Fruit fly (Drosophila melanogaster) whole organism, embryonic: ENCODE measurements around the gene CG6511.

Experiments
- Antp ChIP-seq: fragments of 200-800 bp; sonication (Bioruptor generic); optimal IDR thresholded peaks from 3 replicates; lab custom pipeline; 2016; ENCODE audit warnings: missing biosample characterization, missing genetic modification characterization
- Atf6 ChIP-seq: fragments of 200-800 bp; sonication (Bioruptor generic); IDR thresholded peaks from 2 replicates; pipeline ENCODE4 v1.3.6; 2022; ENCODE audit warnings: missing biosample characterization, missing genetic modification characterization
- CG1024 ChIP-seq: fragments of 200-800 bp; sonication (Bioruptor generic); IDR thresholded peaks from 2 replicates; pipeline ENCODE4 v1.3.6; 2022; ENCODE audit warnings: missing biosample characterization, missing genetic modification characterization
- CG10267 ChIP-seq: fragments of 200-800 bp; sonication (Bioruptor generic); optimal IDR thresholded peaks from 2 replicates; lab custom pipeline; 2018; ENCODE audit warnings: missing biosample characterization, mild to moderate bottlenecking, missing genetic modification characterization, moderate library complexity
- CG10979 ChIP-seq: fragments of 200-800 bp; sonication (Bioruptor generic); optimal IDR thresholded peaks from 2 replicates; lab custom pipeline; 2018; ENCODE audit warnings: missing biosample characterization, mild to moderate bottlenecking, missing genetic modification characterization, moderate library complexity
- CG12219 ChIP-seq: fragments of 200-800 bp; sonication (Bioruptor generic); optimal IDR thresholded peaks from 3 replicates; lab custom pipeline; 2018; ENCODE audit warnings: missing biosample characterization, mild to moderate bottlenecking, missing genetic modification characterization
- CG15514 ChIP-seq: fragments of 200-800 bp; sonication (Bioruptor generic); optimal IDR thresholded peaks from 3 replicates; lab custom pipeline; 2017; ENCODE audit warnings: missing biosample characterization, missing genetic modification characterization, mild to moderate bottlenecking, moderate library complexity, missing genetic modification reagents
- CG1647 ChIP-seq: fragments of 200-800 bp; sonication (Bioruptor generic); optimal IDR thresholded peaks from 3 replicates; lab custom pipeline; 2016; ENCODE audit warnings: missing biosample characterization, missing genetic modification characterization
- CG17359 ChIP-seq: fragments of 200-800 bp; sonication (Bioruptor generic); optimal IDR thresholded peaks from 3 replicates; lab custom pipeline; 2018; ENCODE audit warnings: missing biosample characterization, mild to moderate bottlenecking, missing genetic modification characterization, moderate library complexity
- CG18764 ChIP-seq: fragments of 200-800 bp; sonication (Bioruptor generic); optimal IDR thresholded peaks from 3 replicates; lab custom pipeline; 2016; ENCODE audit warnings: missing biosample characterization, missing genetic modification characterization
- CG30020 ChIP-seq: fragments of 200-800 bp; optimal IDR thresholded peaks from 2 replicates; lab custom pipeline; 2019; ENCODE audit warnings: missing biosample characterization, mild to moderate bottlenecking, missing genetic modification characterization, moderate library complexity
- CG32767 ChIP-seq: fragments of 200-800 bp; sonication (Bioruptor generic); IDR thresholded peaks from 2 replicates; pipeline ENCODE4 v1.3.6; 2022; ENCODE audit warnings: missing biosample characterization, missing genetic modification characterization
- CG34376 ChIP-seq: fragments of 200-800 bp; sonication (Bioruptor generic); optimal IDR thresholded peaks from 2 replicates; lab custom pipeline; 2018; ENCODE audit warnings: missing biosample characterization, mild to moderate bottlenecking, missing genetic modification characterization
- CG4730 ChIP-seq: fragments of 200-800 bp; sonication (Bioruptor generic); IDR thresholded peaks from 2 replicates; pipeline ENCODE4 v1.3.6; 2022; ENCODE audit warnings: missing biosample characterization, missing genetic modification characterization
- CG5245 ChIP-seq: fragments of 200-800 bp; sonication (Bioruptor generic); optimal IDR thresholded peaks from 3 replicates; lab custom pipeline; 2016; ENCODE audit warnings: missing biosample characterization, missing genetic modification characterization
- CG6272 ChIP-seq: fragments of 200-800 bp; sonication (Bioruptor generic); IDR thresholded peaks from 2 replicates; pipeline ENCODE4 v1.3.6; 2022; ENCODE audit warnings: missing biosample characterization, missing genetic modification characterization
- CG6683 ChIP-seq: fragments of 200-800 bp; sonication (Bioruptor generic); optimal IDR thresholded peaks from 2 replicates; lab custom pipeline; 2017; ENCODE audit warnings: missing biosample characterization, mild to moderate bottlenecking, missing genetic modification characterization, missing genetic modification reagents
- CG7745 ChIP-seq: fragments of 200-800 bp; sonication (Bioruptor generic); optimal IDR thresholded peaks from 2 replicates; lab custom pipeline; 2018; ENCODE audit warnings: missing biosample characterization, mild to moderate bottlenecking, missing genetic modification characterization, moderate library complexity
- CG7987 ChIP-seq: fragments of 200-800 bp; sonication (Bioruptor generic); optimal IDR thresholded peaks from 2 replicates; lab custom pipeline; 2018; ENCODE audit warnings: missing biosample characterization, mild to moderate bottlenecking, missing genetic modification characterization, moderate library complexity
- CG8478 ChIP-seq: fragments of >200 bp; optimal IDR thresholded peaks from 2 replicates; lab custom pipeline; 2018
- CrebB ChIP-seq: fragments of 200-800 bp; sonication (Bioruptor generic); optimal IDR thresholded peaks from 3 replicates; lab custom pipeline; 2018; ENCODE audit warnings: missing biosample characterization, mild to moderate bottlenecking, missing genetic modification characterization
- E2f2 ChIP-seq: fragments of 200-800 bp; sonication (Bioruptor generic); IDR thresholded peaks from 2 replicates; pipeline ENCODE4 v1.3.6; 2022; ENCODE audit warnings: missing biosample characterization, missing genetic modification characterization
- Eip74EF ChIP-seq, 2 experiments: fragments of 200-800 bp in 1 of 2; fragments of >200 bp in 1 of 2; sonication (Bioruptor generic) in 1 of 2; optimal IDR thresholded peaks; 2 replicates each; lab custom pipeline; 2017 to 2019; ENCODE audit warnings: missing biosample characterization in 2 of 2, missing genetic modification characterization in 2 of 2, mild to moderate bottlenecking in 1 of 2, moderate library complexity in 1 of 2
- Fer3 ChIP-seq: fragments of 200-800 bp; sonication (Bioruptor generic); optimal IDR thresholded peaks from 2 replicates; lab custom pipeline; 2018; ENCODE audit warnings: missing biosample characterization, mild to moderate bottlenecking, missing genetic modification characterization, moderate library complexity
- Gsc ChIP-seq: fragments of 200-800 bp; sonication (Bioruptor generic); IDR thresholded peaks from 2 replicates; pipeline ENCODE4 v1.3.6; 2022; ENCODE audit warnings: missing biosample characterization, missing genetic modification characterization
- Gug ChIP-seq: fragments of 200-800 bp; sonication (Bioruptor generic); IDR thresholded peaks from 4 replicates; pipeline ENCODE4 v1.3.6; 2022; ENCODE audit warnings: missing biosample characterization, missing genetic modification characterization
- H15 ChIP-seq: fragments of 200-800 bp; sonication (Bioruptor generic); IDR thresholded peaks from 3 replicates; pipeline ENCODE4 v1.3.6; 2022; ENCODE audit warnings: missing biosample characterization, missing genetic modification characterization
- HLH3B ChIP-seq: fragments of 200-800 bp; sonication (Bioruptor generic); IDR thresholded peaks from 2 replicates; pipeline ENCODE4 v1.3.6; 2022; ENCODE audit warnings: missing biosample characterization, missing genetic modification characterization
- MTF-1 ChIP-seq: fragments of 200-800 bp; sonication (Bioruptor generic); optimal IDR thresholded peaks from 2 replicates; lab custom pipeline; 2018; ENCODE audit warnings: missing biosample characterization, mild to moderate bottlenecking, missing genetic modification characterization, borderline replicate concordance
- Meics ChIP-seq: fragments of 200-800 bp; sonication (Bioruptor generic); optimal IDR thresholded peaks from 2 replicates; lab custom pipeline; 2017; ENCODE audit warnings: missing biosample characterization, mild to moderate bottlenecking, missing genetic modification characterization
- NC2β ChIP-seq: fragments of 200-800 bp; sonication (Bioruptor generic); optimal IDR thresholded peaks from 2 replicates; lab custom pipeline; 2016; ENCODE audit warnings: missing biosample characterization, missing genetic modification characterization
- NK7.1 ChIP-seq: fragments of 200-800 bp; sonication (Bioruptor generic); optimal IDR thresholded peaks from 3 replicates; lab custom pipeline; 2016; ENCODE audit warnings: missing biosample characterization, missing genetic modification characterization
- Rx ChIP-seq: fragments of 200-800 bp; sonication (Bioruptor generic); IDR thresholded peaks from 2 replicates; pipeline ENCODE4 v1.3.6; 2022; ENCODE audit warnings: missing biosample characterization, missing genetic modification characterization
- Side ChIP-seq: fragments of 200-800 bp; sonication (Bioruptor generic); optimal IDR thresholded peaks from 2 replicates; lab custom pipeline; 2016; ENCODE audit warnings: missing biosample characterization, missing genetic modification characterization
- Sin3A ChIP-seq: fragments of >200 bp; optimal IDR thresholded peaks from 2 replicates; lab custom pipeline; 2018
- Xbp1 ChIP-seq: fragments of 200-800 bp; sonication (Bioruptor generic); optimal IDR thresholded peaks from 3 replicates; lab custom pipeline; 2016; ENCODE audit warnings: missing biosample characterization, mild to moderate bottlenecking, missing genetic modification characterization
- bab2 ChIP-seq: fragments of 200-800 bp; sonication (Bioruptor generic); optimal IDR thresholded peaks from 2 replicates; lab custom pipeline; 2016; ENCODE audit warnings: missing biosample characterization, missing genetic modification characterization
- bsh ChIP-seq, 2 experiments: fragments of 200-800 bp; sonication (Bioruptor generic); optimal IDR thresholded peaks; 2 replicates each; lab custom pipeline; 2017 to 2018; ENCODE audit warnings: mild to moderate bottlenecking in 2 of 2, missing biosample characterization in 2 of 2, missing genetic modification characterization in 2 of 2, moderate library complexity in 1 of 2
- chif ChIP-seq, 2 experiments: fragments of 200-800 bp; sonication (Bioruptor generic); optimal IDR thresholded peaks; 3 replicates each; lab custom pipeline; 2016; ENCODE audit warnings: missing biosample characterization in 2 of 2, missing genetic modification characterization in 2 of 2
- crc ChIP-seq: fragments of 200-800 bp; sonication (Bioruptor generic); optimal IDR thresholded peaks from 2 replicates; lab custom pipeline; 2016; ENCODE audit warnings: missing biosample characterization, missing genetic modification characterization
- croc ChIP-seq: fragments of 200-800 bp; sonication (Bioruptor generic); conservative IDR thresholded peaks from 3 replicates; pipeline ENCODE4 v1.3.6; 2022; ENCODE audit warnings: missing biosample characterization, missing genetic modification characterization
- kni ChIP-seq: fragments of 200-800 bp; sonication (Bioruptor generic); optimal IDR thresholded peaks from 3 replicates; lab custom pipeline; 2017; ENCODE audit warnings: mild to moderate bottlenecking, missing biosample characterization, missing genetic modification reagents, missing genetic modification characterization
- lola ChIP-seq, 3 experiments: fragments of >200 bp in 2 of 3; fragments of 200-800 bp in 1 of 3; sonication (Bioruptor generic) in 1 of 3; optimal IDR thresholded peaks; 2 replicates each; lab custom pipeline; 2017 to 2019; ENCODE audit warnings: missing biosample characterization in 3 of 3, missing genetic modification characterization in 3 of 3, mild to moderate bottlenecking in 1 of 3, moderate library complexity in 1 of 3
- odd ChIP-seq: fragments of 200-800 bp; sonication (Bioruptor generic); optimal IDR thresholded peaks from 2 replicates; lab custom pipeline; 2017; ENCODE audit warnings: missing biosample characterization, mild to moderate bottlenecking, missing genetic modification characterization
- otp ChIP-seq: fragments of 200-800 bp; sonication (Bioruptor generic); IDR thresholded peaks from 3 replicates; pipeline ENCODE4, ENCODE4 v1.3.6; 2022; ENCODE audit warnings: missing biosample characterization, missing genetic modification characterization
- pfk ChIP-seq: fragments of 200-800 bp; sonication (Bioruptor generic); optimal IDR thresholded peaks from 2 replicates; lab custom pipeline; 2018; ENCODE audit warnings: missing biosample characterization, mild to moderate bottlenecking, missing genetic modification characterization, moderate library complexity
- repo ChIP-seq: fragments of 200-800 bp; sonication (Bioruptor generic); optimal IDR thresholded peaks from 2 replicates; lab custom pipeline; 2016; ENCODE audit warnings: missing biosample characterization, missing genetic modification characterization
- sc ChIP-seq, 3 experiments: fragments of >200 bp in 2 of 3; fragments of 200-800 bp in 1 of 3; sonication (Bioruptor generic) in 1 of 3; optimal IDR thresholded peaks; 2 replicates in 2 of 3; 3 replicates in 1 of 3; lab custom pipeline; 2017; ENCODE audit warnings: mild to moderate bottlenecking in 1 of 3, missing biosample characterization in 1 of 3, missing genetic modification characterization in 1 of 3, missing genetic modification reagents in 1 of 3
- sens-2 ChIP-seq: fragments of 200-800 bp; sonication (Bioruptor generic); IDR thresholded peaks from 2 replicates; pipeline ENCODE4 v1.3.6; 2022; ENCODE audit warnings: missing biosample characterization, missing genetic modification characterization
- tio ChIP-seq: fragments of 200-800 bp; sonication (Bioruptor generic); optimal IDR thresholded peaks from 2 replicates; lab custom pipeline; 2017; ENCODE audit warnings: missing biosample characterization, missing genetic modification characterization, inconsistent platforms

The CG6511 gene

DNA sequence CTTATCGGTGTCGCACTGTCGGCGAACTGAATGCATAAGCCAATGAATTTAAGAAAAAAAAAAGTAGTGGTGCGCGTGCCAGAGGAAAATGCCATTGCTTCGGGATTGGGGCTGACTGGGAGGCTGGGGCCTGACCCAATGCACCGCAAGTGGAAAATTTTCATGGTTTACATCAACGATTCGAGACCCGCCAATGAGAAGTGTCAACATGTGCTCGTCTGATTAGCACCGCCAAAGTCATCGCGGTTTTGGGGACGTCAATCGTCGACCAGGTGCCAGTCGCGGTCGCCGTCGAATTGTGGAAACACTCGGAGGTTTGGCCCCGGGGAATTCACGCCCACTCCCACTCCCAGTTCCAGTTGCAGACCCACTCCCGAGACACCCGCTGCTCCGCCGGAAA, 37.4 kb upstream of the CG6511 start (continued):
- TF ChIP-seq Antp (GFP tag; lab: Kevin White, UChicago) = no peak
- TF ChIP-seq CG6272 (GFP tag; lab: Robert Waterston, UW) = no peak
- TF ChIP-seq Rx (GFP tag; lab: Robert Waterston, UW) = no peak
- TF ChIP-seq sc (optimal IDR thresholded peaks at IDR 0.05; lab: Kevin White, UChicago) = no peak
- TF ChIP-seq sc (GFP tag; optimal IDR thresholded peaks at IDR 0.05; lab: Kevin White, UChicago) = no peak
- peak; percentile 49; the same call in 1 of the 2 replicates for TF ChIP-seq HLH3B (GFP tag; lab: Robert Waterston, UW)
- no peak for TF ChIP-seq crc (GFP tag; lab: Kevin White, UChicago)
- no peak for TF ChIP-seq CG5245 (GFP tag; lab: Kevin White, UChicago)
- peak; percentile 2 for TF ChIP-seq bab2 (GFP tag; lab: Kevin White, UChicago)
- no peak for TF ChIP-seq chif (GFP tag; optimal IDR thresholded peaks at IDR 0.05; lab: Kevin White, UChicago)
- no peak for TF ChIP-seq tio
- peak; percentile 23 for TF ChIP-seq MTF-1 (GFP tag; lab: Kevin White, UChicago)
- no peak for TF ChIP-seq CG4730 (GFP tag; lab: Robert Waterston, UW)
- no peak for TF ChIP-seq CG10267 (tag; lab: Kevin White, UChicago)
- no peak for TF ChIP-seq repo (GFP tag; lab: Kevin White, UChicago)
- no peak for TF ChIP-seq CG10979
- peak; percentile 8 for TF ChIP-seq odd (GFP tag; lab: Kevin White, UChicago)
- no peak for TF ChIP-seq pfk (GFP tag; lab: Kevin White, UChicago)
- no peak for TF ChIP-seq CG7745 (tag; lab: Kevin White, UChicago)
- no peak for TF ChIP-seq CG32767 (GFP tag; lab: Robert Waterston, UW)
- TF ChIP-seq CrebB (tag; lab: Kevin White, UChicago) = peak; percentile 28
- peak; percentile 49 for TF ChIP-seq kni (GFP tag; lab: Kevin White, UChicago)
- TF ChIP-seq lola (GFP tag; optimal IDR thresholded peaks at IDR 0.05; lab: Kevin White, UChicago) = no peak
- TF ChIP-seq Xbp1 = no peak
- TF ChIP-seq NK7.1 (GFP tag; lab: Kevin White, UChicago) = no peak
- TF ChIP-seq E2f2 (GFP tag; lab: Robert Waterston, UW) = 0 out of 2 replicates have a peak, but pooled peaks have one; percentile 24
- TF ChIP-seq CG17359 (tag; lab: Kevin White, UChicago) = peak; percentile 47
- no peak for TF ChIP-seq Gug (GFP tag; lab: Robert Waterston, UW)
- TF ChIP-seq CG1647 (GFP tag; lab: Kevin White, UChicago) = no peak
- peak; percentile 40 for TF ChIP-seq CG7987 (GFP tag; lab: Kevin White, UChicago)
- TF ChIP-seq CG34376 (GFP tag; lab: Kevin White, UChicago) = no peak
- peak; percentile 91; the same call in 2 of the 3 replicates for TF ChIP-seq otp
- no peak for TF ChIP-seq CG8478 (lab: Kevin White, UChicago)
- TF ChIP-seq Side (GFP tag; lab: Kevin White, UChicago) = no peak
- no peak for TF ChIP-seq Eip74EF (GFP tag; optimal IDR thresholded peaks at IDR 0.05; lab: Kevin White, UChicago)
- peak; percentile 57 for TF ChIP-seq Atf6 (GFP tag; lab: Robert Waterston, UW)
- TF ChIP-seq Sin3A (lab: Kevin White, UChicago) = no peak
- no peak for TF ChIP-seq sens-2 (GFP tag; lab: Robert Waterston, UW)
- peak; percentile 32 for TF ChIP-seq CG15514 (GFP tag; lab: Kevin White, UChicago)
- TF ChIP-seq Meics = no peak
- no peak for TF ChIP-seq Gsc (GFP tag; lab: Robert Waterston, UW)
- TF ChIP-seq CG1024 = no peak
- TF ChIP-seq CG6683 = no peak
- TF ChIP-seq CG18764 (GFP tag; lab: Kevin White, UChicago) = no peak
- no peak for TF ChIP-seq CG30020 (tag; lab: Kevin White, UChicago)
- TF ChIP-seq Fer3 (tag; lab: Kevin White, UChicago) = peak; percentile 8
- TF ChIP-seq CG12219 (GFP tag; lab: Kevin White, UChicago) = no peak
- TF ChIP-seq croc (GFP tag; lab: Robert Waterston, UW) = no peak
- TF ChIP-seq NC2β (GFP tag; lab: Kevin White, UChicago) = no peak
- TF ChIP-seq H15 (GFP tag; lab: Robert Waterston, UW) = 0 out of 3 replicates have a peak, but pooled peaks have one; percentile 48
- no peak for TF ChIP-seq bsh (GFP tag; optimal IDR thresholded peaks at IDR 0.05; lab: Kevin White, UChicago)
